Fruit fly (Drosophila melanogaster): Measurements from ENCODE around the gene CG34138.

DNA sequence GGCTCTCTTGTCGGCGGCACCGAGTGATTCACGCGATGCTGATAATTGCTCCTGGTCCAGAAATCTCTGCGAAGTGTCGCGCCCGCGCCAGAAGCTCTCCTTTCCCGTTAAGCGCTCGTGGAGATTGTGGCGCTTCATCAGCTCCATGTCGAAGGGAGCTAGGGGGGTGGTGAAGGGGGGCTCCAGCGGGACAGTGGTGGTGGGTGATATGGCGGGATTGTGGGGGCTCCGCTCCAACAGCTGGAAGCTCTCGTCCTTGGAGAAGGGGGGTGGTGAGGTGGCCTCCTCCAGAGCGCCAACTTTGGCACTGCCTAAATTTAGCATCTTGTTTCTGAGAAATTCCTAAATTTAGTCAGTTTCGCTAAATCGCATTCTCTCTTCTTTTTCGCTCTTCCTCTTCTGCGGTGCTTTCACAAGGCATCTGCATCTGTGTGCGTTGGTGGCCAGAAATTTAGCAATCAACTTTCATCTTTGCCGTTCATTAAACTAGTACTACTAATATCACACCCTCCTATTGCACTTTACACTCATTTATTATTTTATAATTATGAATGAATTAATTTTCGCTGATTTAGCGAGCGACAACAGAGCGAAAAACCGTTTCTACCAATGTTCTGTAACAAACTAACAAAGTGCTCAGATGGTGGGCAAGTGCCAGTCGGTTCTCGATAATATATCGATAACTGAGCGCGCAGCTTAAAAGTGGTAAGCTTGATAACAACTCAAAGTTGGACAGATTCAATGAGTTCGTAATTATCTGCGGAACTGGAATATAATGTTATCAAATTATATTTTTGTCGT is 7.5 kb downstream of the CG34138 start, which contains the start of gene subdued:
- no peak for TF ChIP-seq CG8478 (optimal IDR thresholded peaks at IDR 0.05)
- TF ChIP-seq CTCF (optimal IDR thresholded peaks at IDR 0.05) = no peak

Data from S2 (cell line).